Worm (Caenorhabditis elegans) whole organism, mixed stage, embryonic: Measurements from ENCODE around the gene unc-68.

Source experiments
- ceh-39 ChIP-seq: fragments of 150-350 bp; optimal IDR thresholded peaks from 2 replicates; lab custom pipeline; 2014; ENCODE audit warnings: missing biosample characterization, missing genetic modification characterization
- ceh-43 ChIP-seq: fragments of 200-800 bp; sonication (Bioruptor generic); optimal IDR thresholded peaks from 2 replicates; lab custom pipeline; 2018; ENCODE audit warnings: mild to moderate bottlenecking, missing genetic modification characterization, moderate library complexity, missing compliant biosample characterization
- ceh-83 ChIP-seq: fragments of 200-800 bp; sonication (Bioruptor generic); optimal IDR thresholded peaks from 2 replicates; lab custom pipeline; 2018; ENCODE audit warnings: mild to moderate bottlenecking, missing genetic modification characterization, missing compliant biosample characterization
- cnd-1 ChIP-seq: fragments of 200-800 bp; sonication (Bioruptor generic); optimal IDR thresholded peaks from 2 replicates; lab custom pipeline; 2018; ENCODE audit warnings: mild to moderate bottlenecking, missing genetic modification characterization, missing compliant biosample characterization
- elt-1 ChIP-seq: sonication (generic microtip); optimal IDR thresholded peaks from 2 replicates; lab custom pipeline; 2017; ENCODE audit warnings: missing genetic modification characterization, mild to moderate bottlenecking, missing compliant biosample characterization, antibody characterized with exemption, moderate library complexity, borderline replicate concordance; ENCODE audit not compliant: insufficient read depth
- ham-2 ChIP-seq: fragments of 200-800 bp; sonication (Bioruptor generic); optimal IDR thresholded peaks from 2 replicates; lab custom pipeline; 2018; ENCODE audit warnings: mild to moderate bottlenecking, missing genetic modification characterization, missing compliant biosample characterization
- hlh-1 ChIP-seq: fragments of 150-350 bp; optimal IDR thresholded peaks from 2 replicates; lab custom pipeline; 2014; ENCODE audit warnings: missing biosample characterization, missing genetic modification reagents, missing genetic modification characterization
- lin-13 ChIP-seq: fragments of 150-350 bp; optimal IDR thresholded peaks from 2 replicates; lab custom pipeline; 2014; ENCODE audit warnings: missing biosample characterization, missing genetic modification characterization
- mab-5 ChIP-seq: fragments of 150-350 bp; optimal IDR thresholded peaks from 2 replicates; lab custom pipeline; 2014; ENCODE audit warnings: missing biosample characterization, missing genetic modification characterization
- mep-1 ChIP-seq: fragments of 150-350 bp; optimal IDR thresholded peaks from 2 replicates; lab custom pipeline; 2017; ENCODE audit warnings: missing biosample characterization, missing genetic modification reagents, missing genetic modification characterization, inconsistent platforms
- mls-2 ChIP-seq: sonication (generic microtip); optimal IDR thresholded peaks from 2 replicates; lab custom pipeline; 2016; ENCODE audit warnings: mild to moderate bottlenecking, missing genetic modification characterization, moderate library complexity, missing compliant biosample characterization
- nhr-2 ChIP-seq: fragments of 150-350 bp; optimal IDR thresholded peaks from 2 replicates; lab custom pipeline; 2014; ENCODE audit warnings: missing biosample characterization, missing genetic modification characterization
- pha-4 ChIP-seq: fragments of 150-350 bp; optimal IDR thresholded peaks from 2 replicates; lab custom pipeline; 2018; ENCODE audit warnings: missing biosample characterization, missing genetic modification reagents, missing genetic modification characterization
- unc-62 ChIP-seq: fragments of 150-350 bp; optimal IDR thresholded peaks from 2 replicates; lab custom pipeline; 2014; ENCODE audit warnings: missing biosample characterization, missing genetic modification reagents, missing genetic modification characterization

The unc-68 gene

ce11 chrV:6854711-6855110 is 74.1 kb downstream of the unc-68 start, which contains the start of gene gpa-10:
gpa-10 (minus strand) TSS chrV:6854811.
- TF ChIP-seq pha-4 (no peak), lin-13 (tag; lab: Kevin White, UChicago) (no peak), ceh-83 (GFP tag; lab: Kevin White, UChicago) (no peak), ceh-39 (tag; lab: Kevin White, UChicago) (no peak), hlh-1 (tag; lab: Kevin White, UChicago) (no peak), elt-1 (no peak), mls-2 (tag; lab: Kevin White, UChicago) (no peak), cnd-1 (tag; lab: Kevin White, UChicago) (no peak), ceh-43 (GFP tag; lab: Kevin White, UChicago) (no peak), mab-5 (tag; lab: Kevin White, UChicago) (no peak), unc-62 (GFP tag; lab: Kevin White, UChicago) (no peak), nhr-2 (tag; lab: Kevin White, UChicago) (no peak), mep-1 (tag; lab: Kevin White, UChicago) (no peak), ham-2 (no peak)
- TF ChIP-seq, all 35 proteins: peak for 0
